Fruit fly (Drosophila melanogaster) whole organism, prepupa: ENCODE results near the gene alpha-PheRS.

Source experiments
- CG10669 ChIP-seq: fragments of 200-800 bp; sonication (Bioruptor generic); optimal IDR thresholded peaks from 3 replicates; lab custom pipeline; 2018; ENCODE audit warnings: missing biosample characterization, mild to moderate bottlenecking, missing genetic modification characterization, moderate library complexity
- CG11294 ChIP-seq: fragments of 200-800 bp; sonication (Bioruptor generic); IDR thresholded peaks from 2 replicates; pipeline ENCODE4 v1.3.6; 2022; ENCODE audit warnings: missing biosample characterization, missing genetic modification characterization
- CG11762 ChIP-seq: fragments of 200-800 bp; sonication (Bioruptor generic); optimal IDR thresholded peaks from 3 replicates; lab custom pipeline; 2016; ENCODE audit warnings: missing biosample characterization, missing genetic modification characterization; ENCODE audit not compliant: insufficient read depth
- CG11902 ChIP-seq: fragments of 200-800 bp; sonication (Bioruptor generic); optimal IDR thresholded peaks from 3 replicates; lab custom pipeline; 2016; ENCODE audit warnings: missing biosample characterization, missing genetic modification characterization
- CG15336 ChIP-seq: fragments of 200-800 bp; sonication (Bioruptor generic); IDR thresholded peaks from 2 replicates; pipeline ENCODE4 v1.3.6; 2022; ENCODE audit warnings: missing biosample characterization, missing genetic modification characterization
- CG1621 ChIP-seq: fragments of 200-800 bp; sonication (Bioruptor generic); optimal IDR thresholded peaks from 3 replicates; lab custom pipeline; 2018; ENCODE audit warnings: missing biosample characterization, mild to moderate bottlenecking, missing genetic modification characterization
- CG16779 ChIP-seq: fragments of 200-800 bp; sonication (Bioruptor generic); optimal IDR thresholded peaks from 3 replicates; lab custom pipeline; 2017; ENCODE audit warnings: missing biosample characterization, mild to moderate bottlenecking, missing genetic modification characterization
- CG3032 ChIP-seq: fragments of 200-800 bp; optimal IDR thresholded peaks from 2 replicates; lab custom pipeline; 2019; ENCODE audit warnings: missing biosample characterization, mild to moderate bottlenecking, missing genetic modification characterization, moderate library complexity
- CG31627 ChIP-seq: fragments of 200-800 bp; sonication (Bioruptor generic); optimal IDR thresholded peaks from 3 replicates; lab custom pipeline; 2016; ENCODE audit warnings: missing biosample characterization, missing genetic modification characterization
- CG34406 ChIP-seq: fragments of 200-800 bp; sonication (Bioruptor generic); optimal IDR thresholded peaks from 3 replicates; lab custom pipeline; 2016; ENCODE audit warnings: missing biosample characterization, missing genetic modification characterization
- CG3919 ChIP-seq: fragments of 200-800 bp; sonication (Bioruptor generic); optimal IDR thresholded peaks from 3 replicates; lab custom pipeline; 2016; ENCODE audit warnings: missing biosample characterization, missing genetic modification characterization
- CG6163 ChIP-seq: fragments of 200-800 bp; sonication (Bioruptor generic); IDR thresholded peaks from 3 replicates; pipeline ENCODE4 v1.3.6; 2022; ENCODE audit warnings: missing biosample characterization, missing genetic modification characterization
- CG6276 ChIP-seq: fragments of 200-800 bp; sonication (Bioruptor generic); optimal IDR thresholded peaks from 2 replicates; lab custom pipeline; 2017; ENCODE audit warnings: missing biosample characterization, mild to moderate bottlenecking, missing genetic modification characterization
- CG6792 ChIP-seq: fragments of 200-800 bp; sonication (Bioruptor generic); optimal IDR thresholded peaks from 3 replicates; lab custom pipeline; 2016; ENCODE audit warnings: missing biosample characterization, missing genetic modification characterization
- CG6808 ChIP-seq: fragments of 200-800 bp; sonication (Bioruptor generic); optimal IDR thresholded peaks from 3 replicates; lab custom pipeline; 2017; ENCODE audit warnings: missing biosample characterization, missing genetic modification characterization, mild to moderate bottlenecking, moderate library complexity, missing genetic modification reagents
- CG8632 ChIP-seq: fragments of 200-800 bp; sonication (Bioruptor generic); optimal IDR thresholded peaks from 3 replicates; lab custom pipeline; 2016; ENCODE audit warnings: missing biosample characterization, missing genetic modification characterization
- CG9139 ChIP-seq: fragments of 200-800 bp; sonication (Bioruptor generic); optimal IDR thresholded peaks from 3 replicates; lab custom pipeline; 2017; ENCODE audit warnings: missing biosample characterization, mild to moderate bottlenecking, missing genetic modification characterization
- Eip78C ChIP-seq: fragments of 200-800 bp; sonication (Bioruptor generic); peaks from one replicate; lab custom pipeline; 2016; ENCODE audit warnings: missing biosample characterization, missing genetic modification characterization
- Eip93F ChIP-seq: fragments of 200-800 bp; sonication (Bioruptor generic); optimal IDR thresholded peaks from 2 replicates; lab custom pipeline; 2016; ENCODE audit warnings: missing biosample characterization, mild to moderate bottlenecking, missing genetic modification characterization
- Ets21C ChIP-seq: fragments of 200-800 bp; sonication (Bioruptor generic); optimal IDR thresholded peaks from 3 replicates; lab custom pipeline; 2016; ENCODE audit warnings: missing biosample characterization, missing genetic modification characterization
- Gug ChIP-seq: fragments of 200-800 bp; sonication (Bioruptor generic); IDR thresholded peaks from 2 replicates; pipeline ENCODE4 v1.3.6; 2022; ENCODE audit warnings: missing biosample characterization, missing genetic modification characterization
- Hr38 ChIP-seq: sonication (Bioruptor generic); optimal IDR thresholded peaks from 2 replicates; lab custom pipeline; 2016; ENCODE audit warnings: missing biosample characterization, missing genetic modification characterization
- Hr4 ChIP-seq: fragments of 200-800 bp; sonication (Bioruptor generic); optimal IDR thresholded peaks from 3 replicates; lab custom pipeline; 2016; ENCODE audit warnings: missing biosample characterization, missing genetic modification characterization
- Met ChIP-seq: fragments of 200-800 bp; sonication (Bioruptor generic); optimal IDR thresholded peaks from 3 replicates; lab custom pipeline; 2016; ENCODE audit warnings: missing biosample characterization, missing genetic modification characterization
- Smox ChIP-seq: fragments of 200-800 bp; sonication (Bioruptor generic); optimal IDR thresholded peaks from 3 replicates; lab custom pipeline; 2016; ENCODE audit warnings: missing biosample characterization, missing genetic modification characterization
- Sox14 ChIP-seq: fragments of 200-800 bp; sonication (Bioruptor generic); optimal IDR thresholded peaks from 3 replicates; lab custom pipeline; 2016; ENCODE audit warnings: missing biosample characterization, missing genetic modification characterization
- Sox15 ChIP-seq: fragments of 200-800 bp; sonication (Bioruptor generic); optimal IDR thresholded peaks from 3 replicates; lab custom pipeline; 2016; ENCODE audit warnings: missing biosample characterization, missing genetic modification characterization
- achi ChIP-seq: fragments of 200-800 bp; sonication (Bioruptor generic); optimal IDR thresholded peaks from 3 replicates; lab custom pipeline; 2016; ENCODE audit warnings: missing biosample characterization, missing genetic modification characterization
- acj6 ChIP-seq: fragments of 200-800 bp; sonication (Bioruptor generic); optimal IDR thresholded peaks from 3 replicates; lab custom pipeline; 2016; ENCODE audit warnings: missing biosample characterization, missing genetic modification characterization
- cyc ChIP-seq: fragments of 200-800 bp; sonication (Bioruptor generic); optimal IDR thresholded peaks from 3 replicates; lab custom pipeline; 2016; ENCODE audit warnings: missing biosample characterization, missing genetic modification characterization
- dac ChIP-seq: fragments of 200-800 bp; sonication (Bioruptor generic); optimal IDR thresholded peaks from 2 replicates; lab custom pipeline; 2017; ENCODE audit warnings: missing biosample characterization, mild to moderate bottlenecking, missing genetic modification characterization
- dsx ChIP-seq: fragments of 200-800 bp; optimal IDR thresholded peaks from 3 replicates; lab custom pipeline; 2019; ENCODE audit warnings: missing biosample characterization, mild to moderate bottlenecking, missing genetic modification characterization, moderate library complexity; ENCODE audit not compliant: poor library complexity, severe bottlenecking
- esn ChIP-seq: fragments of 200-800 bp; sonication (Bioruptor generic); optimal IDR thresholded peaks from 2 replicates; lab custom pipeline; 2016; ENCODE audit warnings: missing biosample characterization, mild to moderate bottlenecking, missing genetic modification characterization, moderate library complexity
- fkh ChIP-seq: fragments of 200-800 bp; sonication (Bioruptor generic); optimal IDR thresholded peaks from 3 replicates; lab custom pipeline; 2017; ENCODE audit warnings: missing biosample characterization, mild to moderate bottlenecking, missing genetic modification characterization, moderate library complexity
- lz ChIP-seq: fragments of 200-800 bp; sonication (Bioruptor generic); optimal IDR thresholded peaks from 3 replicates; lab custom pipeline; 2016; ENCODE audit warnings: missing biosample characterization, missing genetic modification characterization
- net ChIP-seq: fragments of 200-800 bp; sonication (Bioruptor generic); optimal IDR thresholded peaks from 3 replicates; lab custom pipeline; 2016; ENCODE audit warnings: missing biosample characterization, missing genetic modification characterization
- pdm3 ChIP-seq: fragments of 200-800 bp; sonication (Bioruptor generic); optimal IDR thresholded peaks from 3 replicates; lab custom pipeline; 2016; ENCODE audit warnings: missing biosample characterization, missing genetic modification characterization
- salr ChIP-seq, 2 experiments: fragments of 200-800 bp; sonication (Bioruptor generic); optimal IDR thresholded peaks; 3 replicates each; lab custom pipeline; 2016 to 2018; ENCODE audit warnings: missing biosample characterization in 2 of 2, missing genetic modification characterization in 2 of 2, mild to moderate bottlenecking in 1 of 2
- spab ChIP-seq: fragments of 200-800 bp; sonication (Bioruptor generic); optimal IDR thresholded peaks from 2 replicates; lab custom pipeline; 2017; ENCODE audit warnings: missing biosample characterization, mild to moderate bottlenecking, missing genetic modification characterization, missing genetic modification reagents
- svp ChIP-seq: fragments of 200-800 bp; sonication (Bioruptor generic); peaks from one replicate; lab custom pipeline; 2016; ENCODE audit warnings: missing biosample characterization, missing genetic modification characterization
- topi ChIP-seq: fragments of 200-800 bp; sonication (Bioruptor generic); optimal IDR thresholded peaks from 3 replicates; lab custom pipeline; 2016; ENCODE audit warnings: missing biosample characterization, missing genetic modification characterization
- vri ChIP-seq: fragments of 200-800 bp; sonication (Bioruptor generic); optimal IDR thresholded peaks from 3 replicates; lab custom pipeline; 2016; ENCODE audit warnings: missing biosample characterization, mild to moderate bottlenecking, missing genetic modification characterization

alpha-PheRS gene

dm6 chrX:8145501-8146157 is at the start of gene alpha-PheRS, which contains the start of gene CG2129:
TSS of gene alpha-PheRS (minus strand) at chrX:8145602.
TSS of gene CG2129 (plus strand) at chrX:8145839.
- peak; percentile 74 for TF ChIP-seq Eip78C
- no peak for TF ChIP-seq CG1621 (tag; lab: Kevin White, UChicago)
- TF ChIP-seq Sox15 (GFP tag; lab: Kevin White, UChicago) = no peak
- peak; percentile 15 for TF ChIP-seq lz (GFP tag; lab: Kevin White, UChicago)
- TF ChIP-seq topi (GFP tag; lab: Kevin White, UChicago) = peak; percentile 46
- peak; percentile 39 for TF ChIP-seq esn (GFP tag; lab: Kevin White, UChicago)
- TF ChIP-seq fkh (GFP tag; lab: Kevin White, UChicago) = no peak
- TF ChIP-seq spab (GFP tag; lab: Kevin White, UChicago) = no peak
- peak; percentile 22 for TF ChIP-seq Sox14 (GFP tag; lab: Kevin White, UChicago)
- TF ChIP-seq cyc (GFP tag; lab: Kevin White, UChicago) = peak; percentile 13
- TF ChIP-seq acj6 (GFP tag; lab: Kevin White, UChicago) = peak; percentile 10
- peak; percentile 39 for TF ChIP-seq CG3032 (tag; lab: Kevin White, UChicago)

dm6 chrX:8194559-8194958 is 49.2 kb upstream of the alpha-PheRS start:
- TF ChIP-seq Eip93F (GFP tag; lab: Kevin White, UChicago) = no peak
- peak; percentile 15 for TF ChIP-seq Eip78C
- TF ChIP-seq vri (GFP tag; lab: Kevin White, UChicago) = no peak
- no peak for TF ChIP-seq CG3919 (GFP tag; lab: Kevin White, UChicago)
- no peak for TF ChIP-seq lz (GFP tag; lab: Kevin White, UChicago)
- peak; percentile 4 for TF ChIP-seq fkh (GFP tag; lab: Kevin White, UChicago)
- no peak for TF ChIP-seq CG6792
- no peak for TF ChIP-seq CG16779 (tag; lab: Kevin White, UChicago)
- TF ChIP-seq Ets21C (GFP tag; lab: Kevin White, UChicago) = no peak
- TF ChIP-seq CG11762 (GFP tag; lab: Kevin White, UChicago) = no peak
- no peak for TF ChIP-seq CG6163 (GFP tag; lab: Robert Waterston, UW)
- no peak for TF ChIP-seq CG3032 (tag; lab: Kevin White, UChicago)
- TF ChIP-seq cyc (GFP tag; lab: Kevin White, UChicago) = no peak
- TF ChIP-seq CG34406 (GFP tag; lab: Kevin White, UChicago) = no peak
- 0 out of 2 replicates have a peak, but pooled peaks have one; percentile 29 for TF ChIP-seq CG15336 (GFP tag; lab: Robert Waterston, UW)
- no peak for TF ChIP-seq salr (GFP tag; optimal IDR thresholded peaks at IDR 0.05; lab: Kevin White, UChicago)
- no peak for TF ChIP-seq Sox15 (GFP tag; lab: Kevin White, UChicago)
- no peak for TF ChIP-seq CG11294
- no peak for TF ChIP-seq CG10669 (GFP tag; lab: Kevin White, UChicago)
- TF ChIP-seq Hr38 (GFP tag; lab: Kevin White, UChicago) = no peak
- peak; percentile 17 for TF ChIP-seq CG6808 (GFP tag; lab: Kevin White, UChicago)
- TF ChIP-seq CG8632 (GFP tag; lab: Kevin White, UChicago) = no peak

dm6 chrX:8193017-8193556 is 47.7 kb upstream of the alpha-PheRS start:
- no peak for TF ChIP-seq CG6808 (GFP tag; lab: Kevin White, UChicago)
- TF ChIP-seq CG11294 = no peak
- TF ChIP-seq net (GFP tag; lab: Kevin White, UChicago) = no peak
- TF ChIP-seq CG1621 (tag; lab: Kevin White, UChicago) = peak; percentile 87
- no peak for TF ChIP-seq Gug (GFP tag; lab: Robert Waterston, UW)
- no peak for TF ChIP-seq dsx (GFP tag; lab: Kevin White, UChicago)
- TF ChIP-seq CG8632 (GFP tag; lab: Kevin White, UChicago) = no peak
- TF ChIP-seq Hr4 = no peak
- TF ChIP-seq spab (GFP tag; lab: Kevin White, UChicago) = no peak
- TF ChIP-seq CG6792 = no peak
- TF ChIP-seq Eip93F (GFP tag; lab: Kevin White, UChicago) = no peak
- peak; percentile 98 for TF ChIP-seq svp (GFP tag; lab: Kevin White, UChicago)
- TF ChIP-seq CG31627 (GFP tag; lab: Kevin White, UChicago) = no peak
- no peak for TF ChIP-seq CG3032 (tag; lab: Kevin White, UChicago)
- no peak for TF ChIP-seq Smox (GFP tag; lab: Kevin White, UChicago)
- TF ChIP-seq Eip78C = peak; percentile 71
- no peak for TF ChIP-seq dac (GFP tag; lab: Kevin White, UChicago)
- peak; percentile 7; the same call in 1 of the 2 replicates for TF ChIP-seq CG15336 (GFP tag; lab: Robert Waterston, UW)
- TF ChIP-seq CG9139 (GFP tag; lab: Kevin White, UChicago) = peak; percentile 53
- no peak for TF ChIP-seq Sox15 (GFP tag; lab: Kevin White, UChicago)
- TF ChIP-seq CG6276 (GFP tag; lab: Kevin White, UChicago) = no peak
- TF ChIP-seq Met (GFP tag; lab: Kevin White, UChicago) = peak; percentile 39
- TF ChIP-seq Sox14 (GFP tag; lab: Kevin White, UChicago) = peak; percentile 30
- no peak for TF ChIP-seq CG11902 (GFP tag; lab: Kevin White, UChicago)
- no peak for TF ChIP-seq pdm3 (GFP tag; lab: Kevin White, UChicago)
- no peak for TF ChIP-seq achi (GFP tag; lab: Kevin White, UChicago)
- no peak for TF ChIP-seq CG16779 (tag; lab: Kevin White, UChicago)
- peak; percentile 22 for TF ChIP-seq fkh (GFP tag; lab: Kevin White, UChicago)
- TF ChIP-seq CG10669 (GFP tag; lab: Kevin White, UChicago) = peak; percentile 62
- peak; percentile 1 for TF ChIP-seq Ets21C (GFP tag; lab: Kevin White, UChicago)
